Fruit fly (Drosophila melanogaster) whole organism, embryonic: ENCODE results near the gene CG15814.
A peak's percentile ranks its signal among the peaks of the same experiment; 100 is the strongest.

Source experiments
- B-H2 ChIP-seq: fragments of 200-800 bp; sonication (Bioruptor generic); optimal IDR thresholded peaks from 2 replicates; lab custom pipeline; 2018; ENCODE audit warnings: missing biosample characterization, mild to moderate bottlenecking, missing genetic modification characterization
- CG10147 ChIP-seq: fragments of 200-800 bp; sonication (Bioruptor generic); optimal IDR thresholded peaks from 2 replicates; lab custom pipeline; 2019; ENCODE audit warnings: missing biosample characterization, mild to moderate bottlenecking, missing genetic modification characterization, moderate library complexity
- CG10267 ChIP-seq: fragments of 200-800 bp; sonication (Bioruptor generic); optimal IDR thresholded peaks from 2 replicates; lab custom pipeline; 2018; ENCODE audit warnings: missing biosample characterization, mild to moderate bottlenecking, missing genetic modification characterization, moderate library complexity
- CG10366 ChIP-seq: fragments of 200-800 bp; sonication (Bioruptor generic); IDR thresholded peaks from 2 replicates; pipeline ENCODE4 v1.3.6; 2022; ENCODE audit warnings: missing biosample characterization, missing genetic modification characterization
- CG10979 ChIP-seq: fragments of 200-800 bp; sonication (Bioruptor generic); optimal IDR thresholded peaks from 2 replicates; lab custom pipeline; 2018; ENCODE audit warnings: missing biosample characterization, mild to moderate bottlenecking, missing genetic modification characterization, moderate library complexity
- CG12391 ChIP-seq: fragments of 200-800 bp; sonication (Bioruptor generic); optimal IDR thresholded peaks from 3 replicates; lab custom pipeline; 2018; ENCODE audit warnings: missing biosample characterization, mild to moderate bottlenecking, missing genetic modification characterization, moderate library complexity
- CG12659 ChIP-seq: fragments of 200-800 bp; sonication (Bioruptor generic); optimal IDR thresholded peaks from 3 replicates; lab custom pipeline; 2017; ENCODE audit warnings: mild to moderate bottlenecking, missing biosample characterization, missing genetic modification reagents, missing genetic modification characterization
- CG14965 ChIP-seq: fragments of 200-800 bp; sonication (Bioruptor generic); optimal IDR thresholded peaks from 2 replicates; lab custom pipeline; 2016; ENCODE audit warnings: missing biosample characterization, missing genetic modification characterization, borderline replicate concordance
- CG15601 ChIP-seq: fragments of 200-800 bp; sonication (Bioruptor generic); optimal IDR thresholded peaks from 3 replicates; lab custom pipeline; 2019; ENCODE audit warnings: missing biosample characterization, mild to moderate bottlenecking, missing genetic modification characterization, moderate library complexity
- CG16813 ChIP-seq: fragments of 200-800 bp; sonication (Bioruptor generic); IDR thresholded peaks from 3 replicates; pipeline ENCODE4 v1.3.6; 2022; ENCODE audit warnings: missing biosample characterization, missing genetic modification characterization; ENCODE audit not compliant: partially characterized antibody
- CG16863 ChIP-seq: fragments of 200-800 bp; sonication (Bioruptor generic); optimal IDR thresholded peaks from 3 replicates; lab custom pipeline; 2016; ENCODE audit warnings: missing biosample characterization, missing genetic modification characterization
- CG17186 ChIP-seq: fragments of 200-800 bp; sonication (Bioruptor generic); optimal IDR thresholded peaks from 3 replicates; lab custom pipeline; 2017; ENCODE audit warnings: missing biosample characterization, missing genetic modification reagents, missing genetic modification characterization
- CG2120 ChIP-seq: fragments of 200-800 bp; sonication (Bioruptor generic); optimal IDR thresholded peaks from 3 replicates; lab custom pipeline; 2016; ENCODE audit warnings: missing biosample characterization, missing genetic modification characterization
- CG30403 ChIP-seq: fragments of 200-800 bp; sonication (Bioruptor generic); optimal IDR thresholded peaks from 3 replicates; lab custom pipeline; 2016; ENCODE audit warnings: missing biosample characterization, missing genetic modification characterization
- CG34376 ChIP-seq: fragments of 200-800 bp; sonication (Bioruptor generic); optimal IDR thresholded peaks from 2 replicates; lab custom pipeline; 2018; ENCODE audit warnings: missing biosample characterization, mild to moderate bottlenecking, missing genetic modification characterization
- CG3838 ChIP-seq: fragments of 200-800 bp; sonication (Bioruptor generic); optimal IDR thresholded peaks from 3 replicates; lab custom pipeline; 2016; ENCODE audit warnings: missing biosample characterization, missing genetic modification characterization
- CG3847 ChIP-seq: fragments of 200-800 bp; sonication (Bioruptor generic); IDR thresholded peaks from 2 replicates; pipeline ENCODE4 v1.3.6; 2022; ENCODE audit warnings: missing biosample characterization, missing genetic modification characterization
- CG3995 ChIP-seq: fragments of 200-800 bp; sonication (Bioruptor generic); optimal IDR thresholded peaks from 3 replicates; lab custom pipeline; 2016; ENCODE audit warnings: missing biosample characterization, missing genetic modification characterization
- CG4617 ChIP-seq: fragments of 200-800 bp; sonication (Bioruptor generic); optimal IDR thresholded peaks from 3 replicates; lab custom pipeline; 2016; ENCODE audit warnings: missing biosample characterization, missing genetic modification characterization, borderline replicate concordance
- CG7786 ChIP-seq: fragments of 200-800 bp; sonication (Bioruptor generic); optimal IDR thresholded peaks from 2 replicates; lab custom pipeline; 2016; ENCODE audit warnings: missing biosample characterization, missing genetic modification characterization
- CG9727 ChIP-seq: fragments of 200-800 bp; sonication (Bioruptor generic); optimal IDR thresholded peaks from 3 replicates; lab custom pipeline; 2017; ENCODE audit warnings: missing biosample characterization, mild to moderate bottlenecking, missing genetic modification characterization
- CoRest ChIP-seq: fragments of 200-800 bp; sonication (Bioruptor generic); optimal IDR thresholded peaks from 3 replicates; lab custom pipeline; 2018; ENCODE audit warnings: missing biosample characterization, mild to moderate bottlenecking, missing genetic modification characterization, moderate library complexity
- Deaf1 ChIP-seq: fragments of 200-800 bp; optimal IDR thresholded peaks from 3 replicates; lab custom pipeline; 2019; ENCODE audit warnings: missing biosample characterization, mild to moderate bottlenecking, missing genetic modification characterization, moderate library complexity
- Dref ChIP-seq: fragments of 200-800 bp; sonication (Bioruptor generic); IDR thresholded peaks from 2 replicates; pipeline ENCODE4 v1.3.6; 2022; ENCODE audit warnings: missing biosample characterization, missing genetic modification characterization
- ERR ChIP-seq: fragments of 200-800 bp; sonication (Bioruptor generic); optimal IDR thresholded peaks from 2 replicates; lab custom pipeline; 2016; ENCODE audit warnings: missing biosample characterization, missing genetic modification characterization
- Fer1 ChIP-seq: fragments of 200-800 bp; sonication (Bioruptor generic); optimal IDR thresholded peaks from 2 replicates; lab custom pipeline; 2017; ENCODE audit warnings: missing biosample characterization, mild to moderate bottlenecking, missing genetic modification characterization
- H15 ChIP-seq: fragments of 200-800 bp; sonication (Bioruptor generic); IDR thresholded peaks from 3 replicates; pipeline ENCODE4 v1.3.6; 2022; ENCODE audit warnings: missing biosample characterization, missing genetic modification characterization
- H2.0 ChIP-seq: fragments of 200-800 bp; sonication (Bioruptor generic); IDR thresholded peaks from 2 replicates; pipeline ENCODE4 v1.3.6; 2022; ENCODE audit warnings: missing biosample characterization, missing genetic modification characterization
- HLH54F ChIP-seq: fragments of 200-800 bp; sonication (Bioruptor generic); optimal IDR thresholded peaks from 3 replicates; lab custom pipeline; 2016; ENCODE audit warnings: missing biosample characterization, missing genetic modification characterization
- Hmx ChIP-seq: fragments of 200-800 bp; sonication (Bioruptor generic); optimal IDR thresholded peaks from 2 replicates; lab custom pipeline; 2016; ENCODE audit warnings: missing biosample characterization, missing genetic modification characterization
- NC2α ChIP-seq: fragments of 200-800 bp; sonication (Bioruptor generic); optimal IDR thresholded peaks from 2 replicates; lab custom pipeline; 2016; ENCODE audit warnings: missing biosample characterization, missing genetic modification characterization
- Nf-YB ChIP-seq: fragments of 200-800 bp; sonication (Bioruptor generic); optimal IDR thresholded peaks from 3 replicates; lab custom pipeline; 2019; ENCODE audit warnings: missing biosample characterization, mild to moderate bottlenecking, missing genetic modification characterization, moderate library complexity
- Nf-YC ChIP-seq: fragments of 200-800 bp; optimal IDR thresholded peaks from 3 replicates; lab custom pipeline; 2019; ENCODE audit warnings: missing biosample characterization, mild to moderate bottlenecking, missing genetic modification characterization, moderate library complexity
- PHDP ChIP-seq: fragments of 200-800 bp; sonication (Bioruptor generic); optimal IDR thresholded peaks from 3 replicates; lab custom pipeline; 2018; ENCODE audit warnings: missing biosample characterization, mild to moderate bottlenecking, missing genetic modification characterization, moderate library complexity
- Sin3A ChIP-seq: fragments of >200 bp; optimal IDR thresholded peaks from 2 replicates; lab custom pipeline; 2018
- Xrp1 ChIP-seq: fragments of 200-800 bp; sonication (Bioruptor generic); IDR thresholded peaks from 2 replicates; pipeline ENCODE4 v1.3.6; 2022; ENCODE audit warnings: missing biosample characterization, missing genetic modification characterization
- YL-1 ChIP-seq: fragments of 200-800 bp; sonication (Bioruptor generic); optimal IDR thresholded peaks from 3 replicates; lab custom pipeline; 2017; ENCODE audit warnings: missing biosample characterization, mild to moderate bottlenecking, missing genetic modification characterization
- chif ChIP-seq, 2 experiments: fragments of 200-800 bp; sonication (Bioruptor generic); optimal IDR thresholded peaks; 3 replicates each; lab custom pipeline; 2016; ENCODE audit warnings: missing biosample characterization in 2 of 2, missing genetic modification characterization in 2 of 2
- chn ChIP-seq: fragments of 200-800 bp; sonication (Bioruptor generic); optimal IDR thresholded peaks from 2 replicates; lab custom pipeline; 2016; ENCODE audit warnings: missing biosample characterization, missing genetic modification characterization
- dimm ChIP-seq: fragments of 200-800 bp; sonication (Bioruptor generic); IDR thresholded peaks from 2 replicates; pipeline ENCODE4 v1.3.6; 2022; ENCODE audit warnings: missing biosample characterization, missing genetic modification characterization
- dm ChIP-seq: fragments of 200-800 bp; sonication (Bioruptor generic); optimal IDR thresholded peaks from 3 replicates; lab custom pipeline; 2016; ENCODE audit warnings: missing biosample characterization, missing genetic modification characterization
- gfzf ChIP-seq: fragments of 200-800 bp; sonication (Bioruptor generic); optimal IDR thresholded peaks from 2 replicates; lab custom pipeline; 2016; ENCODE audit warnings: missing biosample characterization, mild to moderate bottlenecking, missing genetic modification characterization, moderate library complexity
- grau ChIP-seq: fragments of 200-800 bp; optimal IDR thresholded peaks from 3 replicates; lab custom pipeline; 2019; ENCODE audit warnings: missing biosample characterization, mild to moderate bottlenecking, missing genetic modification characterization, moderate library complexity
- ken ChIP-seq: fragments of 200-800 bp; sonication (Bioruptor generic); IDR thresholded peaks from 3 replicates; pipeline ENCODE4 v1.3.6; 2022; ENCODE audit warnings: missing biosample characterization, missing genetic modification characterization
- lola ChIP-seq, 3 experiments: fragments of >200 bp in 2 of 3; fragments of 200-800 bp in 1 of 3; sonication (Bioruptor generic) in 1 of 3; optimal IDR thresholded peaks; 2 replicates each; lab custom pipeline; 2017 to 2019; ENCODE audit warnings: missing biosample characterization in 3 of 3, missing genetic modification characterization in 3 of 3, mild to moderate bottlenecking in 1 of 3, moderate library complexity in 1 of 3
- nmo ChIP-seq: fragments of 200-800 bp; sonication (Bioruptor generic); optimal IDR thresholded peaks from 2 replicates; lab custom pipeline; 2018; ENCODE audit warnings: missing biosample characterization, mild to moderate bottlenecking, missing genetic modification characterization, moderate library complexity
- phol ChIP-seq: fragments of 200-800 bp; sonication (Bioruptor generic); optimal IDR thresholded peaks from 3 replicates; lab custom pipeline; 2018; ENCODE audit warnings: missing biosample characterization, mild to moderate bottlenecking, missing genetic modification characterization, moderate library complexity
- prd ChIP-seq, 3 experiments: fragments of >200 bp in 2 of 3; fragments of 200-800 bp in 1 of 3; sonication (Bioruptor generic) in 1 of 3; optimal IDR thresholded peaks in 2 of 3; IDR thresholded peaks in 1 of 3; 2 replicates in 2 of 3; 3 replicates in 1 of 3; pipeline versions ENCODE4 v1.3.6 to Lab custom; 2017 to 2022; ENCODE audit warnings: missing biosample characterization in 1 of 3, missing genetic modification characterization in 1 of 3
- scrt ChIP-seq: fragments of 200-800 bp; sonication (Bioruptor generic); optimal IDR thresholded peaks from 2 replicates; lab custom pipeline; 2018; ENCODE audit warnings: missing biosample characterization, mild to moderate bottlenecking, missing genetic modification characterization, moderate library complexity
- stc ChIP-seq: fragments of 200-800 bp; sonication (Bioruptor generic); IDR thresholded peaks from 2 replicates; pipeline ENCODE4 v1.3.6; 2022; ENCODE audit warnings: missing biosample characterization, missing genetic modification characterization

Gene CG15814

DNA sequence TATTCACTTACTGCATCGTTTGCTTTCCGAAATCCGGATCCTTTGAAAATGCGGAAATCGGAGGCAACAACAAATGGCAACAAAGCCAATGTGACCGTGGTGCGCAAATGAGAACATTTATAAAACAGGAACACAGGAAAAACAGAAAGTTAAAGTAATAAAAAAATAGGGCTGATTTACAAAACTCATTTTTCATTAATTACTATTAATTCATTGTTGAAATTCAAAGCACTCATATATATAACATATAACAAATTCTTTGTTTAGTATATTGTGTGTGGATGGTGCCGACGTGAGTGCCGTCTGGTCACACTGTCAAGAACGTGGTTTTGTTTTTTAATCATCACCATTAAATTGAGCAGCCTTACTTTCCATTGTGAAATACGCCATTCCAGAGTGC is 10.6 kb upstream of the CG15814 start, which contains the start of the genes Arp8 and CG6769 (continued):
- peak; percentile 41 for TF ChIP-seq CG2120
- peak; percentile 46 for TF ChIP-seq CG17186 (GFP tag; lab: Kevin White, UChicago)
- no peak for TF ChIP-seq CG7786 (GFP tag; lab: Kevin White, UChicago)
- TF ChIP-seq stc (GFP tag; lab: Robert Waterston, UW): no peak
- peak; percentile 12 for TF ChIP-seq nmo
- 0 out of 2 replicates have a peak, but pooled peaks have one; percentile 14 for TF ChIP-seq Xrp1 (GFP tag; lab: Robert Waterston, UW)
- TF ChIP-seq CG3847 (GFP tag; lab: Robert Waterston, UW): peak; percentile 18; the same call in 1 of the 2 replicates
- peak; percentile 54 for TF ChIP-seq phol (tag; lab: Kevin White, UChicago)
- peak; percentile 36 for TF ChIP-seq Sin3A (lab: Kevin White, UChicago)
- TF ChIP-seq chn (GFP tag; lab: Kevin White, UChicago): no peak
- TF ChIP-seq CG14965 (GFP tag; lab: Kevin White, UChicago): no peak
- peak; percentile 40 for TF ChIP-seq CoRest (tag; lab: Kevin White, UChicago)
- no peak for TF ChIP-seq NC2α (GFP tag; lab: Kevin White, UChicago)
- TF ChIP-seq CG10979 (tag; lab: Kevin White, UChicago): peak; percentile 40
- TF ChIP-seq H2.0 (GFP tag; lab: Robert Waterston, UW): no peak
- peak; percentile 47 for TF ChIP-seq dm (GFP tag; lab: Kevin White, UChicago)
- peak; percentile 32 for TF ChIP-seq CG12659 (GFP tag; lab: Kevin White, UChicago)
- TF ChIP-seq PHDP (tag; lab: Kevin White, UChicago): peak; percentile 2
- no peak for TF ChIP-seq CG34376 (GFP tag; lab: Kevin White, UChicago)
- TF ChIP-seq CG10366 (GFP tag; lab: Robert Waterston, UW): no peak
- peak in 1 of 3 experiments; percentile 33 for TF ChIP-seq lola (GFP tag; optimal IDR thresholded peaks at IDR 0.05; lab: Kevin White, UChicago)
- no peak for TF ChIP-seq CG16813 (GFP tag; lab: Robert Waterston, UW)
- peak; percentile 57 for TF ChIP-seq grau (tag; lab: Kevin White, UChicago)
- TF ChIP-seq Nf-YB: no peak
- TF ChIP-seq CG10147 (GFP tag; lab: Kevin White, UChicago): peak; percentile 22
- no peak for TF ChIP-seq CG15601 (tag; lab: Kevin White, UChicago)
- TF ChIP-seq Hmx: no peak
- TF ChIP-seq YL-1 (GFP tag; lab: Kevin White, UChicago): peak; percentile 63
- TF ChIP-seq ERR (GFP tag; lab: Kevin White, UChicago): no peak
- no peak for TF ChIP-seq HLH54F (GFP tag; lab: Kevin White, UChicago)
- peak; percentile 19 for TF ChIP-seq CG9727 (GFP tag; lab: Kevin White, UChicago)
- peak; percentile 55 for TF ChIP-seq CG12391 (tag; lab: Kevin White, UChicago)
- TF ChIP-seq CG10267 (tag; lab: Kevin White, UChicago): peak; percentile 52
- no peak for TF ChIP-seq CG3995 (GFP tag; lab: Kevin White, UChicago)
- no peak for TF ChIP-seq Deaf1 (tag; lab: Kevin White, UChicago)
- TF ChIP-seq CG3838 (GFP tag; lab: Kevin White, UChicago): no peak
- peak; percentile 68 for TF ChIP-seq gfzf (GFP tag; lab: Kevin White, UChicago)
- TF ChIP-seq dimm (GFP tag; lab: Robert Waterston, UW): no peak
- TF ChIP-seq chif (GFP tag; optimal IDR thresholded peaks at IDR 0.05; lab: Kevin White, UChicago): no peak
- TF ChIP-seq Dref (GFP tag; lab: Robert Waterston, UW): no peak
- TF ChIP-seq H15 (GFP tag; lab: Robert Waterston, UW): no peak
- TF ChIP-seq B-H2 (GFP tag; lab: Kevin White, UChicago): peak; percentile 1
- no peak for TF ChIP-seq CG16863 (GFP tag; lab: Kevin White, UChicago)
- TF ChIP-seq Nf-YC (tag; lab: Kevin White, UChicago): no peak
- TF ChIP-seq ken (GFP tag; lab: Robert Waterston, UW): no peak
- TF ChIP-seq prd (optimal IDR thresholded peaks at IDR 0.05; lab: Kevin White, UChicago): no peak
- TF ChIP-seq prd (GFP tag; IDR thresholded peaks at IDR 0.05; lab: Robert Waterston, UW): no peak
- no peak for TF ChIP-seq scrt (GFP tag; lab: Kevin White, UChicago)
- peak; percentile 28 for TF ChIP-seq CG4617
- TF ChIP-seq CG30403: peak; percentile 19
- TF ChIP-seq Fer1 (GFP tag; lab: Kevin White, UChicago): peak; percentile 45
